Fruit fly (Drosophila melanogaster) whole organism, pupa: ENCODE data around the gene Kcmf1.

Experiments
- CG12605 ChIP-seq: fragments of 200-800 bp; sonication (Bioruptor generic); IDR thresholded peaks from 2 replicates; pipeline ENCODE4 v1.3.6; 2022; ENCODE audit warnings: missing biosample characterization, missing genetic modification characterization
- CG13204 ChIP-seq: fragments of 200-800 bp; sonication (Bioruptor generic); optimal IDR thresholded peaks from 2 replicates; lab custom pipeline; 2018; ENCODE audit warnings: missing biosample characterization, mild to moderate bottlenecking, missing genetic modification characterization, moderate library complexity
- CG17806 ChIP-seq: fragments of 200-800 bp; sonication (Bioruptor generic); optimal IDR thresholded peaks from 2 replicates; lab custom pipeline; 2018; ENCODE audit warnings: missing biosample characterization, mild to moderate bottlenecking, missing genetic modification characterization, moderate library complexity
- CG32121 ChIP-seq: fragments of 200-800 bp; sonication (Bioruptor generic); IDR thresholded peaks from 2 replicates; pipeline ENCODE4 v1.3.6; 2022; ENCODE audit warnings: missing biosample characterization, missing genetic modification characterization
- CG34367 ChIP-seq: fragments of 200-800 bp; sonication (Bioruptor generic); optimal IDR thresholded peaks from 2 replicates; lab custom pipeline; 2018; ENCODE audit warnings: missing biosample characterization, mild to moderate bottlenecking, missing genetic modification characterization
- CG8159 ChIP-seq: fragments of 200-800 bp; sonication (Bioruptor generic); optimal IDR thresholded peaks from 3 replicates; lab custom pipeline; 2018; ENCODE audit warnings: missing biosample characterization, mild to moderate bottlenecking, missing genetic modification characterization, moderate library complexity
- CG8301 ChIP-seq: fragments of 200-800 bp; sonication (Bioruptor generic); optimal IDR thresholded peaks from 2 replicates; lab custom pipeline; 2018; ENCODE audit warnings: missing biosample characterization, mild to moderate bottlenecking, missing genetic modification characterization
- CG9948 ChIP-seq: fragments of 200-800 bp; sonication (Bioruptor generic); optimal IDR thresholded peaks from 2 replicates; lab custom pipeline; 2018; ENCODE audit warnings: missing biosample characterization, mild to moderate bottlenecking, missing genetic modification characterization, moderate library complexity
- EcR ChIP-seq: fragments of 200-800 bp; sonication (Bioruptor generic); optimal IDR thresholded peaks from 3 replicates; lab custom pipeline; 2019; ENCODE audit warnings: missing biosample characterization, missing genetic modification characterization, mild to moderate bottlenecking, moderate library complexity, missing genetic modification reagents
- Ets98B ChIP-seq: fragments of 200-800 bp; sonication (Bioruptor generic); IDR thresholded peaks from 2 replicates; pipeline ENCODE4 v1.3.6; 2022; ENCODE audit warnings: missing biosample characterization, missing genetic modification characterization
- Pif1A ChIP-seq: fragments of 200-800 bp; sonication (Bioruptor generic); optimal IDR thresholded peaks from 3 replicates; lab custom pipeline; 2016; ENCODE audit warnings: missing biosample characterization, missing genetic modification characterization
- Pif1B ChIP-seq: fragments of 200-800 bp; sonication (Bioruptor generic); optimal IDR thresholded peaks from 3 replicates; lab custom pipeline; 2016; ENCODE audit warnings: missing biosample characterization, missing genetic modification characterization
- Snoo ChIP-seq: fragments of 200-800 bp; sonication (Bioruptor generic); optimal IDR thresholded peaks from 3 replicates; lab custom pipeline; 2017; ENCODE audit warnings: missing biosample characterization, mild to moderate bottlenecking, missing genetic modification characterization, inconsistent platforms
- fd96Ca ChIP-seq: fragments of 200-800 bp; sonication (Bioruptor generic); IDR thresholded peaks from 3 replicates; pipeline ENCODE4 v1.3.6; 2022; ENCODE audit warnings: missing biosample characterization, missing genetic modification characterization

dm6 chr3R:8968837-8969236, 45.9 kb downstream of the Kcmf1 start:
- TF ChIP-seq CG12605 = no peak
- TF ChIP-seq CG32121 = no peak
- TF ChIP-seq CG17806 (tag; lab: Kevin White, UChicago) = peak; percentile 19
- TF ChIP-seq fd96Ca (GFP tag; lab: Robert Waterston, UW) = no peak
- peak; percentile 38 for TF ChIP-seq Pif1A (GFP tag; lab: Kevin White, UChicago)
- peak; percentile 51 for TF ChIP-seq CG9948
- peak; percentile 38 for TF ChIP-seq Snoo (tag; lab: Kevin White, UChicago)
- TF ChIP-seq Ets98B (GFP tag; lab: Robert Waterston, UW) = no peak
- TF ChIP-seq Pif1B (GFP tag; lab: Kevin White, UChicago) = peak; percentile 22
- no peak for TF ChIP-seq EcR (GFP tag; lab: Kevin White, UChicago)
- TF ChIP-seq CG8159 (tag; lab: Kevin White, UChicago) = peak; percentile 65
- peak; percentile 3 for TF ChIP-seq CG34367 (tag; lab: Kevin White, UChicago)
- TF ChIP-seq CG13204 = no peak
- TF ChIP-seq CG8301 (tag; lab: Kevin White, UChicago) = peak; percentile 18
